Worm (Caenorhabditis elegans): ENCODE measurements around the gene egl-27.

DNA sequence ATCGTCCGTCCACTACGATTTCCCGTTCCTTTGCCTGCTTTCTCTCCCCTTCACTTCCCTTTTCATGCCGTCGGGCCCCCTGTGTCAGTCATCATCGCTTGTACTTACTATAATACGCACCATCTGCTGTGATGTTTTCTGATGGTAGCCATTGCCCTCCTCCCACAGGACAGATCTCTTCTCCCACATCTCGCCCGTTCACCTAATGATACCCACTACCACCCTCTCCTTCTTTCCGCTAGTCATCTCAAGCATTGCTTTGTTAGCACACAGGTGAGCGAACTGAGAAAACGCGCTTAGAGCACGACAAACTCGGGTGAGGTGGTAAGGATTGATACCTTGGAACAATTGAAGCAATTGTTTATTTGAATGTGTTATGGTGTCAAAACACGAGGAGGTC, 3.9 kb upstream of the egl-27 start:
- TF ChIP-seq F13C5.2 (tag; optimal IDR thresholded peaks at IDR 0.05), result no peak
- no peak for TF ChIP-seq B0310.2 (tag; optimal IDR thresholded peaks at IDR 0.05)
- no peak for TF ChIP-seq ama-1 (optimal IDR thresholded peaks at IDR 0.05)
- TF ChIP-seq flt-1 (GFP tag; IDR thresholded peaks at IDR 0.05), result no peak
- TF ChIP-seq ceh-36 (tag; optimal IDR thresholded peaks at IDR 0.05), result peak; percentile 40
- TF ChIP-seq ceh-13 (GFP tag; optimal IDR thresholded peaks at IDR 0.05), result no peak
